Worm (Caenorhabditis elegans) whole organism, young adult: ENCODE results near the gene clec-233.
"Not testable (repeated sequence)": the region's sequence is repeated elsewhere in the genome, so short reads cannot be mapped to it uniquely, and the experiment has no call there.

Experiments
- T26A5.8 ChIP-seq: sonication (generic microtip); optimal IDR thresholded peaks from 2 replicates; lab custom pipeline; 2016; ENCODE audit warnings: missing genetic modification characterization, missing compliant biosample characterization
- aptf-2 ChIP-seq: fragments of 200-800 bp; sonication (Bioruptor generic); conservative IDR thresholded peaks from 2 replicates; pipeline ENCODE4 v1.3.6; 2022; ENCODE audit warnings: missing genetic modification reagents, missing genetic modification characterization, missing compliant biosample characterization
- bed-2 ChIP-seq: fragments of 200-800 bp; sonication (Bioruptor generic); IDR thresholded peaks from 2 replicates; pipeline ENCODE4 v1.3.6; 2022; ENCODE audit warnings: missing genetic modification reagents, missing genetic modification characterization, missing compliant biosample characterization
- ceh-91 ChIP-seq: fragments of 200-800 bp; sonication (Bioruptor generic); IDR thresholded peaks from 2 replicates; pipeline ENCODE4 v1.3.6; 2022; ENCODE audit warnings: missing genetic modification reagents, missing genetic modification characterization, missing compliant biosample characterization
- hlh-12 ChIP-seq: sonication (generic microtip); optimal IDR thresholded peaks from 2 replicates; lab custom pipeline; 2016; ENCODE audit warnings: missing genetic modification characterization, missing compliant biosample characterization
- lag-1 ChIP-seq: fragments of 200-800 bp; sonication (Bioruptor generic); IDR thresholded peaks from 2 replicates; pipeline ENCODE4 v1.3.6; 2022; ENCODE audit warnings: missing genetic modification reagents, missing genetic modification characterization, missing compliant biosample characterization
- madf-6 ChIP-seq: fragments of 200-800 bp; sonication (Bioruptor generic); IDR thresholded peaks from 2 replicates; pipeline ENCODE4 v1.3.6; 2022; ENCODE audit warnings: missing genetic modification reagents, missing genetic modification characterization, missing compliant biosample characterization
- pha-4 ChIP-seq: fragments of 150-350 bp; sonication (generic microtip); optimal IDR thresholded peaks from 2 replicates; lab custom pipeline; 2014; ENCODE audit warnings: missing biosample characterization, missing genetic modification reagents, missing genetic modification characterization
- snpc-1.1 ChIP-seq: sonication (generic microtip); optimal IDR thresholded peaks from 2 replicates; lab custom pipeline; 2017; ENCODE audit warnings: missing genetic modification characterization, mild to moderate bottlenecking, missing compliant biosample characterization, antibody characterized with exemption, moderate library complexity, missing genotype, missing genetic modification reagents; ENCODE audit not compliant: insufficient read depth
- unc-62 ChIP-seq: fragments of 150-350 bp; optimal IDR thresholded peaks from 2 replicates; lab custom pipeline; 2014; ENCODE audit warnings: missing biosample characterization, missing genetic modification reagents, missing genetic modification characterization
- ztf-28 ChIP-seq: fragments of 200-800 bp; sonication (Bioruptor generic); IDR thresholded peaks from 2 replicates; pipeline ENCODE4 v1.3.6; 2022; ENCODE audit warnings: missing genetic modification reagents, missing genetic modification characterization, missing compliant biosample characterization

DNA sequence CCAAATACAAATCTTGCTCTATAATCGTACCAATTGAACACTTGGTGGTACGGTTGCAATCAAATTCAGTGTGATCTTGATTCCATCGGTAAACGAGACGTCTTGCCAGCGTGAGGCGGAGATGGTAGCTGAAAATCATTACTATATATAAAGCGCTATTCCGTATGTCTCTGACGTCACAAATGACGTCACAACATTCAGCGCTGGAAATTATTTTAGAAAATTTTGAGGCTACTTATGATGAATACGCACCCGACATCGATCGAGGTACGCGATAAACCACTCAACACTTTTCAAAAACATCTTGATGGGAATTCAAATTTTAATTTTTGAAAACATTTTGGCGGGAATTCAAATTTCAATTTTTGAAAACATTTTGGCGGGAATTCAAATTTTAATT lies 39.6 kb downstream of the clec-233 start:
- not testable (repeated sequence) for TF ChIP-seq bed-2 (GFP tag; lab: Robert Waterston, UW); ztf-28 (GFP tag; lab: Robert Waterston, UW); pha-4 (tag; lab: Kevin White, UChicago); aptf-2 (GFP tag; lab: Robert Waterston, UW); snpc-1.1 (tag; lab: Kevin White, UChicago); T26A5.8 (tag; lab: Kevin White, UChicago); lag-1 (GFP tag; lab: Robert Waterston, UW); hlh-12 (tag; lab: Kevin White, UChicago); ceh-91 (GFP tag; lab: Robert Waterston, UW); madf-6; unc-62 (GFP tag; lab: Kevin White, UChicago)
